Fruit fly (Drosophila melanogaster): ENCODE measurements around the gene btd.

The btd gene

dm6 chrX:9662797-9663316 lies 31.1 kb upstream of the btd start, which contains the start of gene CG3106 (continued):
- peak; percentile 68 for TF ChIP-seq GATAe (GFP tag; conservative IDR thresholded peaks at IDR 0.05)
- no peak for TF ChIP-seq klu (GFP tag; IDR thresholded peaks at IDR 0.05)
- TF ChIP-seq sug (tag; optimal IDR thresholded peaks at IDR 0.05) = peak; percentile 75
- TF ChIP-seq CG10366 (GFP tag; IDR thresholded peaks at IDR 0.05) = no peak
- TF ChIP-seq mirr (GFP tag; optimal IDR thresholded peaks at IDR 0.05) = peak; percentile 83

dm6 chrX:9663666-9664065 lies 30.3 kb upstream of the btd start:
- TF ChIP-seq Hey (tag; optimal IDR thresholded peaks at IDR 0.05) (peak; percentile 88), Lhr (GFP tag; optimal IDR thresholded peaks at IDR 0.05) (no peak), eyg (GFP tag; optimal IDR thresholded peaks at IDR 0.05) (no peak), gro (GFP tag; optimal IDR thresholded peaks at IDR 0.05) (peak; percentile 66), grn (GFP tag; optimal IDR thresholded peaks at IDR 0.05) (peak; percentile 66), zfh1 (GFP tag; IDR thresholded peaks at IDR 0.05) (no peak), vnd (GFP tag; IDR thresholded peaks at IDR 0.05; ENCODE audit: partially characterized antibody) (peak; percentile 53; the same call in 2 of the 3 replicates), exex (tag; optimal IDR thresholded peaks at IDR 0.05) (peak; percentile 61), mirr (GFP tag; optimal IDR thresholded peaks at IDR 0.05) (peak; percentile 57), CG6689 (GFP tag; IDR thresholded peaks at IDR 0.05) (no peak), lmd (GFP tag; IDR thresholded peaks at IDR 0.05) (0 out of 2 replicates have a peak, but pooled peaks have one; percentile 15), sug (tag; optimal IDR thresholded peaks at IDR 0.05) (peak; percentile 34), CG12769 (tag; optimal IDR thresholded peaks at IDR 0.05) (no peak)

dm6 chrX:9664426-9664825 lies 29.6 kb upstream of the btd start:
- TF ChIP-seq CG15073 (GFP tag; optimal IDR thresholded peaks at IDR 0.05) (no peak), CG14710 (tag; optimal IDR thresholded peaks at IDR 0.05) (peak; percentile 37), CG3163 (GFP tag; optimal IDR thresholded peaks at IDR 0.05) (no peak), pfk (GFP tag; optimal IDR thresholded peaks at IDR 0.05) (no peak), CG13296 (GFP tag; optimal IDR thresholded peaks at IDR 0.05) (peak; percentile 9), CG4707 (GFP tag; optimal IDR thresholded peaks at IDR 0.05) (no peak), Camta (GFP tag; optimal IDR thresholded peaks at IDR 0.05) (no peak), al (GFP tag; IDR thresholded peaks at IDR 0.05) (0 out of 2 replicates have a peak, but pooled peaks have one; percentile 12), bcd (GFP tag; optimal IDR thresholded peaks at IDR 0.05) (peak; percentile 13), Ets97D (GFP tag; optimal IDR thresholded peaks at IDR 0.05) (no peak), Aef1 (GFP tag; IDR thresholded peaks at IDR 0.05) (no peak), CG14860 (GFP tag; IDR thresholded peaks at IDR 0.05; ENCODE audit: partially characterized antibody) (no peak), fd64A (GFP tag; optimal IDR thresholded peaks at IDR 0.05) (no peak), hth (optimal IDR thresholded peaks at IDR 0.05) (no peak), CG5245 (GFP tag; optimal IDR thresholded peaks at IDR 0.05) (no peak), CG11504 (tag; optimal IDR thresholded peaks at IDR 0.05) (no peak), Dek (tag; optimal IDR thresholded peaks at IDR 0.05) (peak; percentile 36), gsb (GFP tag; IDR thresholded peaks at IDR 0.05) (no peak), CG11560 (tag; IDR thresholded peaks at IDR 0.05) (no peak), Fer1 (GFP tag; optimal IDR thresholded peaks at IDR 0.05) (peak; percentile 59), Six4 (GFP tag; optimal IDR thresholded peaks at IDR 0.05) (no peak), NFAT (GFP tag; IDR thresholded peaks at IDR 0.05) (no peak), Awh (GFP tag; IDR thresholded peaks at IDR 0.05) (0 out of 2 replicates have a peak, but pooled peaks have one; percentile 26), Hey (tag; optimal IDR thresholded peaks at IDR 0.05) (no peak), CG18262 (tag; optimal IDR thresholded peaks at IDR 0.05) (peak; percentile 62), CTCF (GFP tag; optimal IDR thresholded peaks at IDR 0.05) (no peak), CG30020 (tag; optimal IDR thresholded peaks at IDR 0.05) (no peak), Trl (optimal IDR thresholded peaks at IDR 0.05) (no peak), Trl (GFP tag; optimal IDR thresholded peaks at IDR 0.05) (no peak), zfh1 (GFP tag; IDR thresholded peaks at IDR 0.05) (peak; percentile 59; the same call in 2 of the 3 replicates), salm (tag; optimal IDR thresholded peaks at IDR 0.05) (peak; percentile 51), ftz-f1 (GFP tag; optimal IDR thresholded peaks at IDR 0.05) (no peak), lbe (GFP tag; optimal IDR thresholded peaks at IDR 0.05) (no peak), pros (GFP tag; optimal IDR thresholded peaks at IDR 0.05) (no peak), hb (GFP tag; IDR thresholded peaks at IDR 0.05; ENCODE audit: partially characterized antibody) (no peak)
